Worm (Caenorhabditis elegans): ENCODE measurements around the gene srab-18.

ce11 chrV:9868311-9868710 is 2.9 kb downstream of the srab-18 start, which contains the start of gene srab-17:
- TF ChIP-seq grh-1 (GFP tag; IDR thresholded peaks at IDR 0.05) (no peak), zag-1 (tag; optimal IDR thresholded peaks at IDR 0.05) (no peak), sup-37 (GFP tag; optimal IDR thresholded peaks at IDR 0.05) (no peak), nhr-90 (tag; optimal IDR thresholded peaks at IDR 0.05; ENCODE audit: poor library complexity) (no peak), nhr-77 (tag; optimal IDR thresholded peaks at IDR 0.05) (no peak), ama-1 (optimal IDR thresholded peaks at IDR 0.05) (no peak), fos-1 (tag; optimal IDR thresholded peaks at IDR 0.05) (no peak), mdl-1 (tag; optimal IDR thresholded peaks at IDR 0.05) (no peak), pqm-1 (tag; optimal IDR thresholded peaks at IDR 0.05) (no peak)
